Fruit fly (Drosophila melanogaster): ENCODE measurements around the gene CG9588.

CG9588 gene

dm6 chr3R:13715674-13716454, 39.4 kb upstream of the CG9588 start:
- TF ChIP-seq fru (GFP tag; optimal IDR thresholded peaks at IDR 0.05), result peak; percentile 26
- peak; percentile 46 for TF ChIP-seq CrebA (GFP tag; optimal IDR thresholded peaks at IDR 0.05; ENCODE audit: borderline replicate concordance)
- TF ChIP-seq psq (GFP tag; optimal IDR thresholded peaks at IDR 0.05), result peak; percentile 59
- TF ChIP-seq Sp1 (GFP tag; optimal IDR thresholded peaks at IDR 0.05), result peak; percentile 17
- no peak for TF ChIP-seq usp (GFP tag; optimal IDR thresholded peaks at IDR 0.05)

- TF ChIP-seq Dif (GFP tag; optimal IDR thresholded peaks at IDR 0.05; ENCODE audit: partially characterized antibody) (peak; percentile 34), Vsx2 (GFP tag; optimal IDR thresholded peaks at IDR 0.05; ENCODE audit: partially characterized antibody) (no peak), OdsH (GFP tag; optimal IDR thresholded peaks at IDR 0.05) (no peak), br (GFP tag; optimal IDR thresholded peaks at IDR 0.05) (no peak), fru (GFP tag; optimal IDR thresholded peaks at IDR 0.05) (peak; percentile 61), Hr78 (GFP tag; optimal IDR thresholded peaks at IDR 0.05) (no peak), sage (GFP tag; optimal IDR thresholded peaks at IDR 0.05) (no peak), Mio (GFP tag; optimal IDR thresholded peaks at IDR 0.05) (no peak), rgr (GFP tag; optimal IDR thresholded peaks at IDR 0.05) (peak; percentile 12), foxo (GFP tag; optimal IDR thresholded peaks at IDR 0.05) (peak in 1 of 2 experiments; percentile 16), h (GFP tag; optimal IDR thresholded peaks at IDR 0.05) (peak; percentile 7), tai (GFP tag; optimal IDR thresholded peaks at IDR 0.05) (peak; percentile 41), N (GFP tag; optimal IDR thresholded peaks at IDR 0.05) (peak; percentile 26), HLH106 (tag; optimal IDR thresholded peaks at IDR 0.05) (no peak), CrebA (GFP tag; optimal IDR thresholded peaks at IDR 0.05; ENCODE audit: borderline replicate concordance) (peak; percentile 43)
These were observed 38.7 kb upstream of the CG9588 start, which contains the start of gene kmr for dm6 chr3R:13715012-13715673. TSS of gene kmr (plus strand) at chr3R:13715207.

- peak; percentile 3 for TF ChIP-seq h (GFP tag; optimal IDR thresholded peaks at IDR 0.05)
- TF ChIP-seq Hr83 (GFP tag; optimal IDR thresholded peaks at IDR 0.05; ENCODE audit: poor library complexity, severe bottlenecking), result peak; percentile 41
- peak; percentile 25 for TF ChIP-seq br (GFP tag; optimal IDR thresholded peaks at IDR 0.05)
- TF ChIP-seq ey (GFP tag; optimal IDR thresholded peaks at IDR 0.05), result no peak
- TF ChIP-seq lola (GFP tag; optimal IDR thresholded peaks at IDR 0.05), result no peak
These were observed 37.6 kb upstream of the CG9588 start for dm6 chr3R:13713984-13714532.

dm6 chr3R:13713541-13713940, 37.1 kb upstream of the CG9588 start:
- TF ChIP-seq Hr83 (GFP tag; optimal IDR thresholded peaks at IDR 0.05; ENCODE audit: poor library complexity, severe bottlenecking) (no peak), Sp1 (GFP tag; optimal IDR thresholded peaks at IDR 0.05) (peak; percentile 4), psq (GFP tag; optimal IDR thresholded peaks at IDR 0.05) (peak; percentile 8), HLH106 (tag; optimal IDR thresholded peaks at IDR 0.05) (peak; percentile 35)

- TF ChIP-seq Myc (optimal IDR thresholded peaks at IDR 0.05) (no peak), Mio (GFP tag; optimal IDR thresholded peaks at IDR 0.05) (no peak), Hnf4 (GFP tag; optimal IDR thresholded peaks at IDR 0.05) (no peak), Rel (GFP tag; optimal IDR thresholded peaks at IDR 0.05) (no peak), Rel (tag; optimal IDR thresholded peaks at IDR 0.05) (no peak)
These were observed 35.3 kb upstream of the CG9588 start, which contains the start of the genes primo-1 and primo-2 for dm6 chr3R:13711735-13712134. TSS of gene primo-1 (minus strand) at chr3R:13711835. TSS of gene primo-2 (minus strand) at chr3R:13711835.

- TF ChIP-seq jim (GFP tag; optimal IDR thresholded peaks at IDR 0.05), result no peak
- no peak for TF ChIP-seq GATAd (GFP tag; optimal IDR thresholded peaks at IDR 0.05)
- peak; percentile 65 for TF ChIP-seq woc (GFP tag; optimal IDR thresholded peaks at IDR 0.05)
- TF ChIP-seq HLH106 (tag; optimal IDR thresholded peaks at IDR 0.05), result peak; percentile 24
- no peak for TF ChIP-seq Rel (GFP tag; optimal IDR thresholded peaks at IDR 0.05)
- peak; percentile 51 for TF ChIP-seq Rel (tag; optimal IDR thresholded peaks at IDR 0.05)
These were observed 34.2 kb upstream of the CG9588 start for dm6 chr3R:13710645-13711044.
